Worm (Caenorhabditis elegans): ENCODE data around the gene rpl-12.

The rpl-12 gene

DNA sequence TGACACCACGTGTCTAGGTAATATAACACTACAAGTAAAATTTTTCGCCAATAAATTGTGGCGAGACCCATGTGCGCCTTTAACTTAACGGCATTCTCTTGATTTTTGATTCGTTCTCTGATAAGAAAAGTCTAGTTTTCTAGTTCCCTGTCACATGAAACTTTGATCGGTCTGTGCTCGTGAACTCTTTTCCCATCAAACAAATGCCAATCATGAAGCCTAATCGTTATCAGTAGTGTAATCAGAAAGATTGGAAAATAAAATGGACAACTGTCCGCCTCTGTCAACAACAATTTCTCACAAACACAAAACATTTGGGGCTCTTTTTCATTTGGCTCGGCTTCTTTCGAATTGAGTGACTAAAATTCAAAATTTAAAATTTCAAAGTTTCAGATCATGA, 13.4 kb upstream of the rpl-12 start, which contains the start of gene ttr-45 (continued):
- no peak for TF ChIP-seq nhr-10 (tag; optimal IDR thresholded peaks at IDR 0.05)
- no peak for TF ChIP-seq F26F4.8 (GFP tag; conservative IDR thresholded peaks at IDR 0.05)

DNA sequence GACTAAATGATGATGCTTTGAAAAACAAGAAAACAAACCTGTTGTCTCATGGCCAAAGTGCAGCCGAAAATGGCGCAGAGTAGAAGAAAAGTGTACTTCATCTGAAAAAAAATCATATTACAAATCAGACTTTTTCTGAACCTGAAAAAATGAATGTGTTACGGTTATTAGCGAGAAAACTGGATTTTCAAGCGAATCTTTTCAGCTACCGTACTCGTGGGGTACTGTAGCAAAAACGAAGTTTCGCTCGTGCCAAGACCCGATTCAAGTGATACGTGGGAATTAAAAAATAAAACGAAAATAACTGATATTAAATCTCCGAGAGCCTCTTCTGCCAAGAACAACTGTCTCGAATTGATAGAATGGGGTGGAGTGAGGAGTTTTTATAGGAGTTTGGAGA, 11.8 kb upstream of the rpl-12 start, which contains the start of gene ttr-51:
Gene ttr-51, minus strand, starts transcription at position 101 of the 400 bp plus-strand sequence.
- TF ChIP-seq dve-1 (tag; optimal IDR thresholded peaks at IDR 0.05; ENCODE audit: insufficient read depth) (peak; percentile 29), daf-16 (GFP tag; optimal IDR thresholded peaks at IDR 0.05) (no peak), daf-16 (tag; optimal IDR thresholded peaks at IDR 0.05) (peak; percentile 32), aly-2 (tag; optimal IDR thresholded peaks at IDR 0.05) (no peak), F10B5.3 (tag; optimal IDR thresholded peaks at IDR 0.05) (no peak)

- TF ChIP-seq lim-7 (GFP tag; IDR thresholded peaks at IDR 0.05), result 0 out of 2 replicates have a peak, but pooled peaks have one; percentile 9
- TF ChIP-seq zfp-3 (GFP tag; conservative IDR thresholded peaks at IDR 0.05), result peak; percentile 81; the same call in 1 of the 2 replicates
- no peak for TF ChIP-seq rbr-2 (tag; optimal IDR thresholded peaks at IDR 0.05)
- peak; percentile 43; the same call in 1 of the 2 replicates for TF ChIP-seq mdt-29 (GFP tag; IDR thresholded peaks at IDR 0.05)
- peak; percentile 8 for TF ChIP-seq mes-2 (tag; optimal IDR thresholded peaks at IDR 0.05; ENCODE audit: poor library complexity, severe bottlenecking)
- 0 out of 2 replicates have a peak, but pooled peaks have one; percentile 14 for TF ChIP-seq T26A8.4 (GFP tag; IDR thresholded peaks at IDR 0.05)
- TF ChIP-seq dmd-8 (GFP tag; IDR thresholded peaks at IDR 0.05), result no peak
Measured at ce11 chrIV:13250243-13250642, 9.8 kb upstream of the rpl-12 start.

ce11 chrIV:13247780-13248179, 7.3 kb upstream of the rpl-12 start:
- TF ChIP-seq aha-1 (tag), result peak; percentile 21
- TF ChIP-seq lin-38 (GFP tag; IDR thresholded peaks at IDR 0.05), result 0 out of 2 replicates have a peak, but pooled peaks have one; percentile 29
- no peak for TF ChIP-seq F44E2.7 (GFP tag; IDR thresholded peaks at IDR 0.05)

ce11 chrIV:13246961-13247360, 6.5 kb upstream of the rpl-12 start, which contains the start of gene JC8.7:
Gene JC8.7, plus strand, starts transcription at chrIV:13247261.
- TF ChIP-seq lin-15B (tag; optimal IDR thresholded peaks at IDR 0.05) (no peak), aha-1 (tag) (peak; percentile 45), dpl-1 (GFP tag; optimal IDR thresholded peaks at IDR 0.05) (no peak)

DNA sequence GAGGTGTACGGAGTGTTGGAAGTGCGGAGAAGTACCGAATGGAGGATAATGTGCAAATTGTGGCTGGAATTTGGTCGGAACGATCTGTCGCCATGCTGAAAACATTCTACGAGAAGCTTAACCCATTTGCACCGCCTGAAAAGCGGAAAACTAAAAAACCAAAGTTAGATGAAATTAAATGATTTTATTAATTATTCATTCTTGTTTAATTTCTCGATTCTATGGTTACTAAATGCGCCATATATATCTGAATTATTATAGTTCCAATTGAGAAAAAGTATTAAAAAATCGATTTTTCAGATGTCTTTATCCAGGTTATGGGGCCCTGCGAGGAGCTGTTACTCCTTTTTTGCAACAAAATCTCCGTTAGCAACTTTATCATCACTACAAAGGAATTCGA, 3.6 kb upstream of the rpl-12 start, which contains the start of gene cox-11:
Gene cox-11, plus strand, starts transcription at position 301 of the 400 bp plus-strand sequence.
- no peak for TF ChIP-seq lim-7 (GFP tag; IDR thresholded peaks at IDR 0.05)
- no peak for TF ChIP-seq fkh-10 (GFP tag; optimal IDR thresholded peaks at IDR 0.05)
- TF ChIP-seq tag-97 (GFP tag; IDR thresholded peaks at IDR 0.05), result no peak
- TF ChIP-seq lin-39 (tag; optimal IDR thresholded peaks at IDR 0.05), result no peak
- TF ChIP-seq php-3 (GFP tag; IDR thresholded peaks at IDR 0.05), result no peak
- TF ChIP-seq skn-1 (tag; optimal IDR thresholded peaks at IDR 0.05), result no peak
- no peak for TF ChIP-seq Y48G9A.11 (GFP tag; IDR thresholded peaks at IDR 0.05)
- no peak for TF ChIP-seq snpc-4 (tag; optimal IDR thresholded peaks at IDR 0.05)
- no peak for TF ChIP-seq hif-1 (tag; optimal IDR thresholded peaks at IDR 0.05)
- no peak for TF ChIP-seq pha-4 (GFP tag; IDR thresholded peaks at IDR 0.05)
- TF ChIP-seq pha-4 (tag; optimal IDR thresholded peaks at IDR 0.05), result no peak

DNA sequence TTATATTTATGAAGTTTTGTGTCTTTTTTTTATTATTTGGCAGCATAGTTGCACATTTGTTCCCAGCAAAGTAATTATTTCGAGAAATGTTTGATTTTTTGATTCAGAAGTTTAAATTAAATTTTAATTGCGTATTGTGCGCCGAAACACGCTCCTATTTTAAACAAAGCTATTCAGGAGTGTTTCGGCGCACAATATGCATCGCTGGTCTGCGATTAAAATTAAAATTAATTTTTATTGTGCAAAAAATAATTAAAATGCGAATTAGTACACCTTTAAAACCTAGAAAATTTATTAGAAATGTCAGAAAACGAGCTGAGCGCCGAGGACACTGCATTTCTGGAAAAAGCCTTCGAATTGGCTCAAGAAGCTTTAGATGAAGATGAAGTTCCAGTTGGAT, 2.9 kb upstream of the rpl-12 start, which contains the start of gene JC8.4:
Gene JC8.4, plus strand, starts transcription at position 301 of the 400 bp plus-strand sequence.
- TF ChIP-seq skn-1 (tag; optimal IDR thresholded peaks at IDR 0.05) (no peak), ZK337.2 (GFP tag; IDR thresholded peaks at IDR 0.05) (no peak), lin-38 (GFP tag; IDR thresholded peaks at IDR 0.05) (peak; percentile 50), unc-62 (GFP tag; optimal IDR thresholded peaks at IDR 0.05 in 1 of 2) (no peak), unc-62 (tag; optimal IDR thresholded peaks at IDR 0.05) (no peak), unc-39 (tag; optimal IDR thresholded peaks at IDR 0.05) (no peak)

Data from whole organism, L4 larva.